Fruit fly (Drosophila melanogaster): Measurements from ENCODE around the gene CG15385.

The CG15385 gene

DNA sequence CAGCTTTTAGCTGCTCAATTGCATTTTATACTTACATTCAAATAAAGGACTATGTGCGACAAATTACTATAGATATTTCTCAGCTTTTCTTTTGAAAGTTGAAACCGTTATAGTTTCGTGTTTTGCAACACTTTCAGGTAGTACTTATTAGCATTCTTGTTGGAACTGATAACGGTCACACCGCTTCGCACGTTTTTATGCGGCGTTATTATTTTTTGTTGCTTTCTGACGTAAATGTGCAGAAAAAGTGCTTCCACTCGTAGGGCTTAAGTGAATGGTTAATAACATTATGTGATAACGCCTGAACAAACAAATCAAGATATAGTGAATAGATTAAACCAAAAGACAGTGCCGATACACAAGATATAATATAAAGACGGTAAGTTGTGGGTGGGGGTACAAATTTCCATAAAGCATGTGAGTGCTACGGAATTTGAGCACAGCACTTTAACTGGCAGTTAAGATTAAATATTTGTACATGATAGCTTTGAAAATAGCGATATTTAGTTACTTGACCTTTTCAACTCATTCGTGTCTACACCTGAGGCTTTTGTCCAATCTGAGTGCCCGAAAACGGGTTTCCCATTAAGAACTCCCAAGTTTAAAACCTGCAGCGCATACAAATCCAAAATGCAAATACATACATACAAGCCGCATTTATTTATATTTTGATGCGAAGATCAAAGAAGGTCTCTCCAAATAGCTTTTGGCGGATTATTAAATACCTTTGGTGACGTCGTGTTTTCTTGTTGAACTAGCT lies 8.4 kb upstream of the CG15385 start, which contains the start of gene papi:
Gene papi, plus strand, starts transcription at position 176 of the 760 bp plus-strand sequence.
- TF ChIP-seq bsh (GFP tag; optimal IDR thresholded peaks at IDR 0.05) = no peak
- TF ChIP-seq CHES-1-like (GFP tag; optimal IDR thresholded peaks at IDR 0.05) = peak; percentile 27
- peak; percentile 36 for TF ChIP-seq Med (GFP tag)
- TF ChIP-seq insv (GFP tag; optimal IDR thresholded peaks at IDR 0.05) = peak in 1 of 2 experiments; percentile 92
- TF ChIP-seq Oaz (GFP tag; IDR thresholded peaks at IDR 0.05) = no peak
- TF ChIP-seq Ssrp (tag; optimal IDR thresholded peaks at IDR 0.05) = no peak
- TF ChIP-seq Ets65A (GFP tag) = no peak
- TF ChIP-seq disco-r (GFP tag; optimal IDR thresholded peaks at IDR 0.05) = no peak
- TF ChIP-seq CG10654 (GFP tag; optimal IDR thresholded peaks at IDR 0.05) = no peak
- TF ChIP-seq CG10979 (tag; optimal IDR thresholded peaks at IDR 0.05) = no peak
- no peak for TF ChIP-seq wor (GFP tag; IDR thresholded peaks at IDR 0.05)
- no peak for TF ChIP-seq CG10462 (GFP tag; optimal IDR thresholded peaks at IDR 0.05)
- TF ChIP-seq lov (optimal IDR thresholded peaks at IDR 0.05) = no peak
- TF ChIP-seq lov (GFP tag; IDR thresholded peaks at IDR 0.05) = no peak
- no peak for TF ChIP-seq esg (GFP tag; conservative IDR thresholded peaks at IDR 0.05)
- TF ChIP-seq CG13296 (GFP tag; optimal IDR thresholded peaks at IDR 0.05) = no peak
- TF ChIP-seq Gug (GFP tag; IDR thresholded peaks at IDR 0.05) = no peak
- TF ChIP-seq CG7357 (GFP tag; IDR thresholded peaks at IDR 0.05) = no peak
- TF ChIP-seq CG9932 (GFP tag; IDR thresholded peaks at IDR 0.05) = no peak
- no peak for TF ChIP-seq C15 (GFP tag; IDR thresholded peaks at IDR 0.05)
- TF ChIP-seq CG9876 (GFP tag; optimal IDR thresholded peaks at IDR 0.05) = no peak
- TF ChIP-seq YL-1 (GFP tag; optimal IDR thresholded peaks at IDR 0.05) = peak; percentile 71
- TF ChIP-seq chinmo (GFP tag; IDR thresholded peaks at IDR 0.05; ENCODE audit: partially characterized antibody) = 0 out of 4 replicates have a peak, but pooled peaks have one; percentile 58
- TF ChIP-seq CG1024 (GFP tag; IDR thresholded peaks at IDR 0.05) = no peak
- no peak for TF ChIP-seq CG12236 (GFP tag; optimal IDR thresholded peaks at IDR 0.05)
- no peak for TF ChIP-seq CG6254 (GFP tag; optimal IDR thresholded peaks at IDR 0.05)
- TF ChIP-seq CG10366 (GFP tag; IDR thresholded peaks at IDR 0.05) = no peak
- no peak for TF ChIP-seq CG12391 (tag; optimal IDR thresholded peaks at IDR 0.05)
- no peak for TF ChIP-seq yki (optimal IDR thresholded peaks at IDR 0.05)
- TF ChIP-seq wek (GFP tag; optimal IDR thresholded peaks at IDR 0.05) = no peak
- no peak for TF ChIP-seq CG3163 (GFP tag; optimal IDR thresholded peaks at IDR 0.05)
- TF ChIP-seq tup (GFP tag; optimal IDR thresholded peaks at IDR 0.05) = no peak
- TF ChIP-seq Mrtf (GFP tag; IDR thresholded peaks at IDR 0.05) = no peak
- peak in 1 of 2 experiments; percentile 91 for TF ChIP-seq Pdp1 (GFP tag; optimal IDR thresholded peaks at IDR 0.05)
- TF ChIP-seq maf-S (GFP tag; optimal IDR thresholded peaks at IDR 0.05) = no peak
- no peak for TF ChIP-seq CG33557 (GFP tag; optimal IDR thresholded peaks at IDR 0.05)
- no peak for TF ChIP-seq Jarid2 (GFP tag; optimal IDR thresholded peaks at IDR 0.05)
- no peak for TF ChIP-seq ro (GFP tag; IDR thresholded peaks at IDR 0.05)
- no peak for TF ChIP-seq CG8089 (GFP tag; optimal IDR thresholded peaks at IDR 0.05)
- no peak for TF ChIP-seq CG13123 (GFP tag; optimal IDR thresholded peaks at IDR 0.05)
- TF ChIP-seq CG3407 (GFP tag; optimal IDR thresholded peaks at IDR 0.05) = no peak
- TF ChIP-seq NK7.1 (GFP tag; optimal IDR thresholded peaks at IDR 0.05) = no peak
- no peak for TF ChIP-seq btn (GFP tag; optimal IDR thresholded peaks at IDR 0.05)
- no peak for TF ChIP-seq CG17568 (GFP tag; optimal IDR thresholded peaks at IDR 0.05)
- 0 out of 3 replicates have a peak, but pooled peaks have one; percentile 38 for TF ChIP-seq Opbp (GFP tag; IDR thresholded peaks at IDR 0.05; ENCODE audit: partially characterized antibody)
- TF ChIP-seq CG7987 (GFP tag; optimal IDR thresholded peaks at IDR 0.05) = peak; percentile 38
- no peak for TF ChIP-seq inv (GFP tag; IDR thresholded peaks at IDR 0.05; ENCODE audit: partially characterized antibody)
- no peak for TF ChIP-seq Spps (tag; optimal IDR thresholded peaks at IDR 0.05)
- TF ChIP-seq PHDP (tag; optimal IDR thresholded peaks at IDR 0.05) = no peak
- no peak for TF ChIP-seq Antp (GFP tag; optimal IDR thresholded peaks at IDR 0.05)
